Worm (Caenorhabditis elegans) whole organism, L1 larva: Measurements from ENCODE around the gene F26F12.8.

ENCODE experiments used
- C34B4.2 ChIP-seq: sonication (generic microtip); optimal IDR thresholded peaks from 2 replicates; lab custom pipeline; 2017; ENCODE audit warnings: mild to moderate bottlenecking, missing genetic modification characterization, missing compliant biosample characterization
- F16B12.6 ChIP-seq: fragments of 150-350 bp; optimal IDR thresholded peaks from 2 replicates; lab custom pipeline; 2014; ENCODE audit warnings: missing biosample characterization, missing genetic modification characterization
- alr-1 ChIP-seq: fragments of 200-800 bp; sonication (Bioruptor generic); optimal IDR thresholded peaks from 2 replicates; lab custom pipeline; 2018; ENCODE audit warnings: borderline replicate concordance, mild to moderate bottlenecking, missing genetic modification characterization, missing compliant biosample characterization
- ceh-63 ChIP-seq: fragments of 200-800 bp; sonication (Bioruptor generic); optimal IDR thresholded peaks from 2 replicates; lab custom pipeline; 2018; ENCODE audit warnings: mild to moderate bottlenecking, missing genetic modification characterization, missing compliant biosample characterization
- ceh-8 ChIP-seq: fragments of 200-800 bp; sonication (Bioruptor generic); optimal IDR thresholded peaks from 2 replicates; lab custom pipeline; 2018; ENCODE audit warnings: mild to moderate bottlenecking, missing genetic modification characterization, moderate library complexity, missing compliant biosample characterization
- ceh-88 ChIP-seq: fragments of 200-800 bp; sonication (Bioruptor generic); IDR thresholded peaks from 2 replicates; pipeline ENCODE4 v1.3.6; 2022; ENCODE audit warnings: missing genetic modification characterization, missing compliant biosample characterization
- ces-1 ChIP-seq: fragments of 150-350 bp; optimal IDR thresholded peaks from 2 replicates; lab custom pipeline; 2014; ENCODE audit warnings: missing biosample characterization, missing genetic modification reagents, missing genetic modification characterization
- dpl-1 ChIP-seq, 3 experiments: fragments of 150-350 bp in 2 of 3; sonication (generic microtip) in 1 of 3; optimal IDR thresholded peaks; 2 replicates each; lab custom pipeline; 2014 to 2017; ENCODE audit warnings: missing biosample characterization in 3 of 3, missing genetic modification characterization in 3 of 3, missing genetic modification reagents in 3 of 3
- efl-1 ChIP-seq, 4 experiments: fragments of 150-350 bp; optimal IDR thresholded peaks in 3 of 4; peaks in 1 of 4; 1 replicate in 1 of 4; 2 replicates in 3 of 4; lab custom pipeline; 2014; ENCODE audit warnings: missing biosample characterization in 2 of 4, missing genetic modification characterization in 2 of 4, missing genetic modification reagents in 2 of 4
- ets-5 ChIP-seq: fragments of 200-800 bp; sonication (Bioruptor generic); IDR thresholded peaks from 2 replicates; pipeline ENCODE4 v1.3.6; 2022; ENCODE audit warnings: missing genetic modification characterization, missing compliant biosample characterization
- fkh-10 ChIP-seq: sonication (generic microtip); optimal IDR thresholded peaks from 2 replicates; lab custom pipeline; 2017; ENCODE audit warnings: missing biosample characterization, missing genetic modification reagents, missing genetic modification characterization
- fkh-8 ChIP-seq: sonication (generic microtip); optimal IDR thresholded peaks from 2 replicates; lab custom pipeline; 2016; ENCODE audit warnings: mild to moderate bottlenecking, missing genetic modification characterization, missing compliant biosample characterization
- hlh-4 ChIP-seq: sonication (generic microtip); optimal IDR thresholded peaks from 2 replicates; lab custom pipeline; 2016; ENCODE audit warnings: mild to moderate bottlenecking, missing genetic modification characterization, missing compliant biosample characterization
- lin-14 ChIP-seq: fragments of 200-800 bp; sonication (Bioruptor generic); optimal IDR thresholded peaks from 2 replicates; lab custom pipeline; 2018; ENCODE audit warnings: mild to moderate bottlenecking, missing genetic modification characterization, moderate library complexity, missing compliant biosample characterization
- lin-15B ChIP-seq: fragments of 150-350 bp; sonication (generic microtip); optimal IDR thresholded peaks from 3 replicates; lab custom pipeline; 2014; ENCODE audit warnings: missing biosample characterization, missing genetic modification characterization
- lin-35 ChIP-seq, 2 experiments: fragments of 150-350 bp; optimal IDR thresholded peaks; 2 replicates each; lab custom pipeline; 2014; ENCODE audit warnings: missing biosample characterization in 2 of 2, missing genetic modification characterization in 2 of 2, missing genetic modification reagents in 2 of 2
- lir-3 ChIP-seq: sonication (generic microtip); optimal IDR thresholded peaks from 2 replicates; lab custom pipeline; 2016; ENCODE audit warnings: mild to moderate bottlenecking, missing genetic modification characterization, moderate library complexity, missing compliant biosample characterization; ENCODE audit not compliant: poor library complexity
- mdl-1 ChIP-seq, 2 experiments: fragments of 150-350 bp; optimal IDR thresholded peaks; 2 replicates each; lab custom pipeline; 2014 to 2017; ENCODE audit warnings: missing biosample characterization in 2 of 2, missing genetic modification characterization in 2 of 2, inconsistent platforms in 1 of 2
- mef-2 ChIP-seq: fragments of 150-350 bp; optimal IDR thresholded peaks from 2 replicates; lab custom pipeline; 2014; ENCODE audit warnings: missing biosample characterization, missing genetic modification characterization
- nhr-11 ChIP-seq: fragments of 150-350 bp; optimal IDR thresholded peaks from 2 replicates; lab custom pipeline; 2014; ENCODE audit warnings: missing biosample characterization, missing genetic modification characterization
- nhr-12 ChIP-seq: sonication (generic microtip); optimal IDR thresholded peaks from 2 replicates; lab custom pipeline; 2017; ENCODE audit warnings: missing biosample characterization, missing genetic modification characterization
- nhr-19 ChIP-seq: fragments of 200-800 bp; sonication (Bioruptor generic); conservative IDR thresholded peaks from 2 replicates; pipeline ENCODE4 v1.3.6; 2022; ENCODE audit warnings: missing genetic modification characterization, missing compliant biosample characterization
- nhr-20 ChIP-seq: sonication (generic microtip); optimal IDR thresholded peaks from 2 replicates; lab custom pipeline; 2016; ENCODE audit warnings: mild to moderate bottlenecking, missing genetic modification characterization, missing compliant biosample characterization
- nhr-77 ChIP-seq: fragments of 150-350 bp; optimal IDR thresholded peaks from 2 replicates; lab custom pipeline; 2014; ENCODE audit warnings: missing biosample characterization, missing genetic modification characterization
- nhr-85 ChIP-seq: sonication (generic microtip); peaks from one replicate; lab custom pipeline; 2016; ENCODE audit warnings: missing genetic modification characterization, inconsistent platforms, missing compliant biosample characterization
- nhr-90 ChIP-seq: sonication (generic microtip); optimal IDR thresholded peaks from 2 replicates; lab custom pipeline; 2016; ENCODE audit warnings: mild to moderate bottlenecking, missing genetic modification characterization, missing compliant biosample characterization; ENCODE audit not compliant: poor library complexity
- pag-3 ChIP-seq: sonication (generic microtip); optimal IDR thresholded peaks from 2 replicates; lab custom pipeline; 2017; ENCODE audit warnings: missing genetic modification characterization, mild to moderate bottlenecking, missing compliant biosample characterization, antibody characterized with exemption, borderline replicate concordance; ENCODE audit not compliant: insufficient read depth
- pax-3 ChIP-seq: fragments of 200-800 bp; sonication (Bioruptor generic); optimal IDR thresholded peaks from 2 replicates; lab custom pipeline; 2018; ENCODE audit warnings: mild to moderate bottlenecking, missing genetic modification characterization, moderate library complexity, missing compliant biosample characterization
- skn-1 ChIP-seq: fragments of 150-350 bp; optimal IDR thresholded peaks from 2 replicates; lab custom pipeline; 2014; ENCODE audit warnings: missing biosample characterization, missing genetic modification characterization
- sptf-1 ChIP-seq: fragments of 150-350 bp; optimal IDR thresholded peaks from 2 replicates; lab custom pipeline; 2014; ENCODE audit warnings: missing biosample characterization, missing genetic modification characterization
- sup-37 ChIP-seq: fragments of 200-800 bp; sonication (Bioruptor generic); optimal IDR thresholded peaks from 2 replicates; lab custom pipeline; 2018; ENCODE audit warnings: mild to moderate bottlenecking, missing genetic modification characterization, missing compliant biosample characterization
- swsn-7 ChIP-seq: sonication (generic microtip); optimal IDR thresholded peaks from 2 replicates; lab custom pipeline; 2016; ENCODE audit warnings: missing genetic modification characterization, missing compliant biosample characterization
- unc-30 ChIP-seq: sonication (generic microtip); optimal IDR thresholded peaks from 2 replicates; lab custom pipeline; 2017; ENCODE audit warnings: missing biosample characterization, missing genetic modification characterization
- unc-62 ChIP-seq: fragments of 150-350 bp; optimal IDR thresholded peaks from 2 replicates; lab custom pipeline; 2014; ENCODE audit warnings: missing biosample characterization, missing genetic modification reagents, missing genetic modification characterization
- unc-98 ChIP-seq: fragments of 200-800 bp; sonication (Bioruptor generic); IDR thresholded peaks from 2 replicates; pipeline ENCODE4 v1.3.6; 2022; ENCODE audit warnings: missing genetic modification characterization, missing compliant biosample characterization
- xbp-1 ChIP-seq: sonication (generic microtip); optimal IDR thresholded peaks from 2 replicates; lab custom pipeline; 2016; ENCODE audit warnings: missing genetic modification characterization, missing compliant biosample characterization
- ztf-11 ChIP-seq, 2 experiments: sonication (generic microtip); optimal IDR thresholded peaks; 2 replicates each; lab custom pipeline; 2016 to 2017; ENCODE audit warnings: missing genetic modification characterization in 2 of 2, missing biosample characterization in 1 of 2, missing compliant biosample characterization in 1 of 2
- ztf-4 ChIP-seq: fragments of 150-350 bp; optimal IDR thresholded peaks from 2 replicates; lab custom pipeline; 2014; ENCODE audit warnings: missing biosample characterization, missing genetic modification characterization

The F26F12.8 gene

ce11 chrV:5901833-5902232 lies 39.5 kb upstream of the F26F12.8 start, which contains the start of gene C04E6.5:
Gene C04E6.5 (plus strand): TSS chrV:5902133.
- TF ChIP-seq lin-14 (no peak), skn-1 (tag; lab: Kevin White, UChicago) (no peak), mef-2 (tag; lab: Kevin White, UChicago) (no peak), unc-30 (tag; lab: Kevin White, UChicago) (no peak), lir-3 (no peak), hlh-4 (no peak), fkh-10 (GFP tag; lab: Kevin White, UChicago) (no peak), sup-37 (GFP tag; lab: Kevin White, UChicago) (no peak), nhr-19 (GFP tag; lab: Robert Waterston, UW) (no peak), lin-15B (no peak), efl-1 (optimal IDR thresholded peaks at IDR 0.05; lab: Kevin White, UChicago) (no peak), efl-1 (GFP tag; optimal IDR thresholded peaks at IDR 0.05 in 1 of 2; lab: Kevin White, UChicago) (no peak), C34B4.2 (no peak), nhr-11 (tag; lab: Kevin White, UChicago) (no peak), sptf-1 (tag; lab: Kevin White, UChicago) (no peak), pax-3 (no peak), nhr-90 (tag; lab: Kevin White, UChicago) (no peak), nhr-85 (tag; lab: Kevin White, UChicago) (no peak), swsn-7 (tag; lab: Kevin White, UChicago) (no peak)

ce11 chrV:5899940-5900339 lies 37.6 kb upstream of the F26F12.8 start, which contains the start of gene srd-16:
Gene srd-16 (minus strand): TSS chrV:5900040.
- TF ChIP-seq nhr-90 (tag; lab: Kevin White, UChicago) (no peak), nhr-77 (tag; lab: Kevin White, UChicago) (no peak), nhr-20 (tag; lab: Kevin White, UChicago) (no peak), xbp-1 (tag; lab: Kevin White, UChicago) (no peak), lin-35 (GFP tag; optimal IDR thresholded peaks at IDR 0.05; lab: Kevin White, UChicago) (no peak), ztf-11 (tag; optimal IDR thresholded peaks at IDR 0.05; lab: Kevin White, UChicago) (no peak), efl-1 (optimal IDR thresholded peaks at IDR 0.05; lab: Kevin White, UChicago) (no peak), efl-1 (GFP tag; optimal IDR thresholded peaks at IDR 0.05 in 1 of 2; lab: Kevin White, UChicago) (no peak), sup-37 (GFP tag; lab: Kevin White, UChicago) (no peak), ets-5 (GFP tag; lab: Robert Waterston, UW) (no peak), alr-1 (tag; lab: Kevin White, UChicago) (no peak), ceh-8 (GFP tag; lab: Kevin White, UChicago) (no peak), mdl-1 (tag; optimal IDR thresholded peaks at IDR 0.05; lab: Kevin White, UChicago) (no peak), nhr-12 (tag; lab: Kevin White, UChicago) (no peak), lin-14 (no peak), F16B12.6 (tag; lab: Kevin White, UChicago) (no peak), ces-1 (no peak), pag-3 (tag; lab: Kevin White, UChicago) (no peak), sptf-1 (tag; lab: Kevin White, UChicago) (no peak)

DNA sequence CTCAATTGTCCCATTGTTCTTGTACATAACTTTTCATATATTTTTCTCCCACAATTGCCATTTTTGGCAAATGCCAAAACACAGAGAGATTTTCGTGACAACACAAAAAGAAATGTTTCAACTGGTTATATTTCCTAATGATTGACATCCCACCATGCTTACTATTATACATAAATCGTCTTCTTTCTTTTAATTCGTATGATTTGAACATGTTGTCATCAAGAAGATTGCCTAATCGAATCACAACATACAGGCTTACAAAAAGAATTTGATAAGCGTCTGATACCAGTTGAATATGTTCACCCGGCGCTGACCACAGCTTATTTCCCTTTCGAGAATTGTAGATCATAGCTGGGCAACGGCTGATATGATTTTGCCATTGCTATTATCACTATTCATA lies 32.7 kb upstream of the F26F12.8 start, which contains the start of gene grd-9:
Gene grd-9, plus strand, starts transcription at position 301 of the 400 bp plus-strand sequence.
- TF ChIP-seq nhr-85 (tag; lab: Kevin White, UChicago): no peak
- no peak for TF ChIP-seq unc-62 (GFP tag; lab: Kevin White, UChicago)
- no peak for TF ChIP-seq ztf-4 (tag; lab: Kevin White, UChicago)
- no peak for TF ChIP-seq swsn-7 (tag; lab: Kevin White, UChicago)
- no peak for TF ChIP-seq fkh-8

- TF ChIP-seq unc-98 (GFP tag; lab: Robert Waterston, UW) (no peak), ceh-88 (GFP tag; lab: Robert Waterston, UW) (no peak), dpl-1 (GFP tag; optimal IDR thresholded peaks at IDR 0.05; lab: Kevin White, UChicago) (no peak), ceh-63 (no peak)
Observed at ce11 chrV:5893015-5893414, 30.7 kb upstream of the F26F12.8 start, which contains the start of gene C04E6.7. Gene C04E6.7 (plus strand): TSS chrV:5893315.
